Worm (Caenorhabditis elegans): ENCODE results near the gene clec-147.

- TF ChIP-seq ama-1 (optimal IDR thresholded peaks at IDR 0.05) (no peak), aly-1 (tag; optimal IDR thresholded peaks at IDR 0.05) (no peak), sea-1 (GFP tag; conservative IDR thresholded peaks at IDR 0.05) (no peak), tbx-11 (GFP tag; IDR thresholded peaks at IDR 0.05) (no peak), pes-1 (GFP tag; IDR thresholded peaks at IDR 0.05) (no peak), scrt-1 (GFP tag; IDR thresholded peaks at IDR 0.05) (no peak), hmg-4 (GFP tag; optimal IDR thresholded peaks at IDR 0.05) (no peak), tra-4 (tag; optimal IDR thresholded peaks at IDR 0.05) (no peak)
Observed at ce11 chrII:14574790-14575189, 37.2 kb upstream of the clec-147 start.

Measured in whole organism, early embryonic.